Fruit fly (Drosophila melanogaster) whole organism, embryonic: ENCODE results near the gene Papss.
A peak's percentile ranks its signal among the peaks of the same experiment; 100 is the strongest.

Source experiments
- Ada2b ChIP-seq: fragments of 200-800 bp; sonication (Bioruptor generic); IDR thresholded peaks from 2 replicates; pipeline ENCODE4 v1.3.6; 2022; ENCODE audit warnings: missing biosample characterization, missing genetic modification characterization
- CG10366 ChIP-seq: fragments of 200-800 bp; sonication (Bioruptor generic); IDR thresholded peaks from 2 replicates; pipeline ENCODE4 v1.3.6; 2022; ENCODE audit warnings: missing biosample characterization, missing genetic modification characterization
- CG10979 ChIP-seq: fragments of 200-800 bp; sonication (Bioruptor generic); optimal IDR thresholded peaks from 2 replicates; lab custom pipeline; 2018; ENCODE audit warnings: missing biosample characterization, mild to moderate bottlenecking, missing genetic modification characterization, moderate library complexity
- CG14860 ChIP-seq: fragments of 200-800 bp; sonication (Bioruptor generic); IDR thresholded peaks from 3 replicates; pipeline ENCODE4 v1.3.6; 2022; ENCODE audit warnings: missing biosample characterization, missing genetic modification characterization; ENCODE audit not compliant: partially characterized antibody
- CG17361 ChIP-seq: fragments of 200-800 bp; sonication (Bioruptor generic); IDR thresholded peaks from 3 replicates; pipeline ENCODE4 v1.3.6; 2022; ENCODE audit warnings: missing biosample characterization, missing genetic modification characterization
- CG17385 ChIP-seq: fragments of 200-800 bp; sonication (Bioruptor generic); optimal IDR thresholded peaks from 3 replicates; lab custom pipeline; 2018; ENCODE audit warnings: missing biosample characterization, mild to moderate bottlenecking, missing genetic modification characterization
- CG2678 ChIP-seq: fragments of 200-800 bp; sonication (Bioruptor generic); optimal IDR thresholded peaks from 3 replicates; lab custom pipeline; 2019; ENCODE audit warnings: missing biosample characterization, mild to moderate bottlenecking, missing genetic modification characterization, moderate library complexity
- CG3065 ChIP-seq: fragments of 200-800 bp; sonication (Bioruptor generic); optimal IDR thresholded peaks from 2 replicates; lab custom pipeline; 2016; ENCODE audit warnings: missing biosample characterization, missing genetic modification characterization
- CG34422 ChIP-seq: fragments of 200-800 bp; sonication (Bioruptor generic); IDR thresholded peaks from 3 replicates; pipeline ENCODE4 v1.3.6; 2022; ENCODE audit warnings: missing biosample characterization, missing genetic modification characterization
- CG3847 ChIP-seq: fragments of 200-800 bp; sonication (Bioruptor generic); IDR thresholded peaks from 2 replicates; pipeline ENCODE4 v1.3.6; 2022; ENCODE audit warnings: missing biosample characterization, missing genetic modification characterization
- CG6689 ChIP-seq: fragments of 200-800 bp; sonication (Bioruptor generic); IDR thresholded peaks from 2 replicates; pipeline ENCODE4 v1.3.6; 2022; ENCODE audit warnings: missing biosample characterization, missing genetic modification characterization
- CG8290 ChIP-seq, 3 experiments: fragments of 200-800 bp; sonication (Bioruptor generic); optimal IDR thresholded peaks; 2 replicates each; lab custom pipeline; 2016 to 2019; ENCODE audit warnings: missing biosample characterization in 3 of 3, missing genetic modification characterization in 3 of 3, mild to moderate bottlenecking in 2 of 3, moderate library complexity in 1 of 3
- CG9609 ChIP-seq: fragments of 200-800 bp; sonication (Bioruptor generic); optimal IDR thresholded peaks from 3 replicates; lab custom pipeline; 2016; ENCODE audit warnings: missing biosample characterization, missing genetic modification characterization
- CG9727 ChIP-seq: fragments of 200-800 bp; sonication (Bioruptor generic); optimal IDR thresholded peaks from 3 replicates; lab custom pipeline; 2017; ENCODE audit warnings: missing biosample characterization, mild to moderate bottlenecking, missing genetic modification characterization
- CHES-1-like ChIP-seq: fragments of 200-800 bp; sonication (Bioruptor generic); optimal IDR thresholded peaks from 2 replicates; lab custom pipeline; 2016; ENCODE audit warnings: missing biosample characterization, missing genetic modification characterization
- CkIIα-i1 ChIP-seq: fragments of 200-800 bp; sonication (Bioruptor generic); IDR thresholded peaks from 2 replicates; pipeline ENCODE4 v1.3.6; 2022; ENCODE audit warnings: missing biosample characterization, missing genetic modification characterization
- Dad ChIP-seq: fragments of 200-800 bp; sonication (Bioruptor generic); optimal IDR thresholded peaks from 3 replicates; lab custom pipeline; 2016; ENCODE audit warnings: missing biosample characterization, missing genetic modification characterization
- Dek ChIP-seq: fragments of 200-800 bp; sonication (Bioruptor generic); optimal IDR thresholded peaks from 3 replicates; lab custom pipeline; 2019; ENCODE audit warnings: missing biosample characterization, mild to moderate bottlenecking, missing genetic modification characterization, moderate library complexity
- Dip3 ChIP-seq: fragments of 200-800 bp; sonication (Bioruptor generic); optimal IDR thresholded peaks from 3 replicates; lab custom pipeline; 2016; ENCODE audit warnings: missing biosample characterization, missing genetic modification characterization
- Drgx ChIP-seq: fragments of 200-800 bp; sonication (Bioruptor generic); IDR thresholded peaks from 2 replicates; pipeline ENCODE4 v1.3.6; 2022; ENCODE audit warnings: missing biosample characterization, missing genetic modification characterization
- ERR ChIP-seq: fragments of 200-800 bp; sonication (Bioruptor generic); optimal IDR thresholded peaks from 2 replicates; lab custom pipeline; 2016; ENCODE audit warnings: missing biosample characterization, missing genetic modification characterization
- H2.0 ChIP-seq: fragments of 200-800 bp; sonication (Bioruptor generic); IDR thresholded peaks from 2 replicates; pipeline ENCODE4 v1.3.6; 2022; ENCODE audit warnings: missing biosample characterization, missing genetic modification characterization
- Hmr ChIP-seq: fragments of 200-800 bp; sonication (Bioruptor generic); optimal IDR thresholded peaks from 3 replicates; lab custom pipeline; 2017; ENCODE audit warnings: mild to moderate bottlenecking, missing biosample characterization, missing genetic modification reagents, missing genetic modification characterization
- Hr51 ChIP-seq, 2 experiments: fragments of 200-800 bp; sonication (Bioruptor generic); optimal IDR thresholded peaks; 2 replicates in 1 of 2; 3 replicates in 1 of 2; lab custom pipeline; 2016 to 2018; ENCODE audit warnings: missing biosample characterization in 2 of 2, missing genetic modification characterization in 2 of 2, mild to moderate bottlenecking in 1 of 2, moderate library complexity in 1 of 2
- Hr78 ChIP-seq, 2 experiments: fragments of 200-800 bp in 1 of 2; fragments of >200 bp in 1 of 2; sonication (Bioruptor generic) in 1 of 2; optimal IDR thresholded peaks; 2 replicates each; lab custom pipeline; 2017 to 2019; ENCODE audit warnings: missing biosample characterization in 2 of 2, missing genetic modification characterization in 2 of 2, mild to moderate bottlenecking in 1 of 2, moderate library complexity in 1 of 2
- Hsf ChIP-seq: fragments of 200-800 bp; sonication (Bioruptor generic); optimal IDR thresholded peaks from 3 replicates; lab custom pipeline; 2016; ENCODE audit warnings: missing biosample characterization, missing genetic modification characterization
- Med ChIP-seq: fragments of 200-800 bp; sonication (Bioruptor generic); peaks from one replicate; lab custom pipeline; 2016; ENCODE audit warnings: missing biosample characterization, missing genetic modification characterization, mild to moderate bottlenecking, inconsistent platforms, moderate library complexity
- NfI ChIP-seq: fragments of 200-800 bp; sonication (Bioruptor generic); optimal IDR thresholded peaks from 3 replicates; lab custom pipeline; 2018; ENCODE audit warnings: missing biosample characterization, mild to moderate bottlenecking, missing genetic modification characterization, moderate library complexity
- Ravus ChIP-seq: fragments of 200-800 bp; sonication (Bioruptor generic); IDR thresholded peaks from 2 replicates; pipeline ENCODE4 v1.3.6; 2022; ENCODE audit warnings: missing biosample characterization, missing genetic modification characterization
- Xbp1 ChIP-seq: fragments of 200-800 bp; sonication (Bioruptor generic); optimal IDR thresholded peaks from 3 replicates; lab custom pipeline; 2016; ENCODE audit warnings: missing biosample characterization, mild to moderate bottlenecking, missing genetic modification characterization
- amos ChIP-seq: fragments of 200-800 bp; sonication (Bioruptor generic); IDR thresholded peaks from 2 replicates; pipeline ENCODE4 v1.3.6; 2022; ENCODE audit warnings: missing biosample characterization, missing genetic modification characterization; ENCODE audit not compliant: partially characterized antibody
- aop ChIP-seq: fragments of 200-800 bp; sonication (Bioruptor generic); IDR thresholded peaks from 2 replicates; pipeline ENCODE4 v1.3.6; 2022; ENCODE audit warnings: missing biosample characterization, missing genetic modification characterization
- bcd ChIP-seq: fragments of 200-800 bp; sonication (Bioruptor generic); optimal IDR thresholded peaks from 2 replicates; lab custom pipeline; 2017; ENCODE audit warnings: missing biosample characterization, mild to moderate bottlenecking, missing genetic modification characterization
- bsh ChIP-seq, 2 experiments: fragments of 200-800 bp; sonication (Bioruptor generic); optimal IDR thresholded peaks; 2 replicates each; lab custom pipeline; 2017 to 2018; ENCODE audit warnings: mild to moderate bottlenecking in 2 of 2, missing biosample characterization in 2 of 2, missing genetic modification characterization in 2 of 2, moderate library complexity in 1 of 2
- croc ChIP-seq: fragments of 200-800 bp; sonication (Bioruptor generic); conservative IDR thresholded peaks from 3 replicates; pipeline ENCODE4 v1.3.6; 2022; ENCODE audit warnings: missing biosample characterization, missing genetic modification characterization
- dmrt11E ChIP-seq: fragments of 200-800 bp; sonication (Bioruptor generic); optimal IDR thresholded peaks from 3 replicates; lab custom pipeline; 2018; ENCODE audit warnings: missing biosample characterization, mild to moderate bottlenecking, missing genetic modification characterization, moderate library complexity
- dmrt99B ChIP-seq: fragments of 200-800 bp; sonication (Bioruptor generic); optimal IDR thresholded peaks from 2 replicates; lab custom pipeline; 2018; ENCODE audit warnings: missing biosample characterization, mild to moderate bottlenecking, missing genetic modification characterization, moderate library complexity
- ems ChIP-seq: fragments of 200-800 bp; sonication (Bioruptor generic); optimal IDR thresholded peaks from 3 replicates; lab custom pipeline; 2016; ENCODE audit warnings: missing biosample characterization, missing genetic modification characterization
- fu2 ChIP-seq: fragments of 200-800 bp; sonication (Bioruptor generic); optimal IDR thresholded peaks from 2 replicates; lab custom pipeline; 2016; ENCODE audit warnings: missing biosample characterization, missing genetic modification characterization
- hkb ChIP-seq, 2 experiments: fragments of 200-800 bp in 1 of 2; fragments of >200 bp in 1 of 2; sonication (Bioruptor generic) in 1 of 2; IDR thresholded peaks in 1 of 2; optimal IDR thresholded peaks in 1 of 2; 2 replicates each; pipeline versions ENCODE4 v1.3.6 to Lab custom; 2017 to 2022; ENCODE audit warnings: missing biosample characterization in 1 of 2, missing genetic modification characterization in 1 of 2
- jing ChIP-seq: fragments of 200-800 bp; sonication (Bioruptor generic); optimal IDR thresholded peaks from 2 replicates; lab custom pipeline; 2018; ENCODE audit warnings: missing biosample characterization, mild to moderate bottlenecking, missing genetic modification characterization
- lab ChIP-seq: fragments of 200-800 bp; sonication (Bioruptor generic); optimal IDR thresholded peaks from 3 replicates; lab custom pipeline; 2017; ENCODE audit warnings: missing biosample characterization, missing genetic modification characterization, mild to moderate bottlenecking, moderate library complexity, missing genetic modification reagents
- lmd ChIP-seq: fragments of 200-800 bp; sonication (Bioruptor generic); IDR thresholded peaks from 2 replicates; pipeline ENCODE4 v1.3.6; 2022; ENCODE audit warnings: missing biosample characterization, missing genetic modification characterization
- org-1 ChIP-seq: fragments of 200-800 bp; sonication (Bioruptor generic); optimal IDR thresholded peaks from 2 replicates; lab custom pipeline; 2017; ENCODE audit warnings: missing biosample characterization, missing genetic modification characterization
- phol ChIP-seq: fragments of 200-800 bp; sonication (Bioruptor generic); optimal IDR thresholded peaks from 3 replicates; lab custom pipeline; 2018; ENCODE audit warnings: missing biosample characterization, mild to moderate bottlenecking, missing genetic modification characterization, moderate library complexity
- sc ChIP-seq, 3 experiments: fragments of >200 bp in 2 of 3; fragments of 200-800 bp in 1 of 3; sonication (Bioruptor generic) in 1 of 3; optimal IDR thresholded peaks; 2 replicates in 2 of 3; 3 replicates in 1 of 3; lab custom pipeline; 2017; ENCODE audit warnings: mild to moderate bottlenecking in 1 of 3, missing biosample characterization in 1 of 3, missing genetic modification characterization in 1 of 3, missing genetic modification reagents in 1 of 3
- slbo ChIP-seq: fragments of 200-800 bp; sonication (Bioruptor generic); IDR thresholded peaks from 2 replicates; pipeline ENCODE4 v1.3.6; 2022; ENCODE audit warnings: missing biosample characterization, missing genetic modification characterization
- tio ChIP-seq: fragments of 200-800 bp; sonication (Bioruptor generic); optimal IDR thresholded peaks from 2 replicates; lab custom pipeline; 2017; ENCODE audit warnings: missing biosample characterization, missing genetic modification characterization, inconsistent platforms
- ttk ChIP-seq: fragments of 200-800 bp; sonication (Bioruptor generic); IDR thresholded peaks from 2 replicates; pipeline ENCODE4 v2.1.2; 2022; ENCODE audit warnings: missing biosample characterization, missing genetic modification characterization

Papss gene

dm6 chr3L:19905427-19905826 is 60.3 kb downstream of the Papss start (continued):
- TF ChIP-seq sc (optimal IDR thresholded peaks at IDR 0.05; lab: Kevin White, UChicago): no peak
- no peak for TF ChIP-seq sc (GFP tag; optimal IDR thresholded peaks at IDR 0.05; lab: Kevin White, UChicago)
- TF ChIP-seq dmrt99B (tag; lab: Kevin White, UChicago): peak; percentile 16
- no peak for TF ChIP-seq CG3065 (GFP tag; lab: Kevin White, UChicago)
- no peak for TF ChIP-seq Hr78 (GFP tag; optimal IDR thresholded peaks at IDR 0.05; lab: Kevin White, UChicago)
- TF ChIP-seq org-1: no peak
- no peak for TF ChIP-seq Ravus
- peak; percentile 11 for TF ChIP-seq lab (GFP tag; lab: Kevin White, UChicago)
- TF ChIP-seq fu2: no peak
- no peak for TF ChIP-seq Dad (GFP tag; lab: Kevin White, UChicago)
- peak; percentile 34; the same call in 1 of the 2 replicates for TF ChIP-seq CG10366 (GFP tag; lab: Robert Waterston, UW)
- no peak for TF ChIP-seq lmd (GFP tag; lab: Robert Waterston, UW)
- peak; percentile 50 for TF ChIP-seq Drgx (GFP tag; lab: Robert Waterston, UW)
- TF ChIP-seq bsh (GFP tag; optimal IDR thresholded peaks at IDR 0.05; lab: Kevin White, UChicago): peak in 1 of 2 experiments; percentile 21
- TF ChIP-seq croc (GFP tag; lab: Robert Waterston, UW): no peak
- peak; percentile 39 for TF ChIP-seq tio
- no peak for TF ChIP-seq CG2678 (tag; lab: Kevin White, UChicago)
- TF ChIP-seq CG8290 (GFP tag; optimal IDR thresholded peaks at IDR 0.05; lab: Kevin White, UChicago): no peak
- no peak for TF ChIP-seq CG8290 (tag; optimal IDR thresholded peaks at IDR 0.05; lab: Kevin White, UChicago)
- peak; percentile 80 for TF ChIP-seq Med
- TF ChIP-seq ems (GFP tag; lab: Kevin White, UChicago): peak; percentile 14
- peak; percentile 54 for TF ChIP-seq slbo (GFP tag; lab: Robert Waterston, UW)
- no peak for TF ChIP-seq jing (GFP tag; lab: Kevin White, UChicago)
- no peak for TF ChIP-seq ttk
- peak; percentile 12 for TF ChIP-seq CG9727 (GFP tag; lab: Kevin White, UChicago)
- TF ChIP-seq aop (GFP tag; lab: Robert Waterston, UW): no peak
- no peak for TF ChIP-seq ERR (GFP tag; lab: Kevin White, UChicago)
- no peak for TF ChIP-seq phol
- TF ChIP-seq CG10979: no peak
- no peak for TF ChIP-seq Hmr (GFP tag; lab: Kevin White, UChicago)
- TF ChIP-seq bcd (GFP tag; lab: Kevin White, UChicago): peak; percentile 4
- 0 out of 2 replicates have a peak, but pooled peaks have one; percentile 22 for TF ChIP-seq CG3847 (GFP tag; lab: Robert Waterston, UW)
- no peak for TF ChIP-seq amos (GFP tag; lab: Robert Waterston, UW)
- TF ChIP-seq CG14860 (GFP tag; lab: Robert Waterston, UW): no peak
- TF ChIP-seq CG9609: peak; percentile 1
- no peak for TF ChIP-seq CG34422
- peak in 1 of 2 experiments; percentile 43 for TF ChIP-seq Hr51 (GFP tag; optimal IDR thresholded peaks at IDR 0.05; lab: Kevin White, UChicago)
- no peak for TF ChIP-seq Ada2b (GFP tag; lab: Robert Waterston, UW)
- 0 out of 2 replicates have a peak, but pooled peaks have one; percentile 8 for TF ChIP-seq H2.0 (GFP tag; lab: Robert Waterston, UW)
- peak; percentile 26 for TF ChIP-seq CHES-1-like (GFP tag; lab: Kevin White, UChicago)
- peak; percentile 31 for TF ChIP-seq Dip3 (GFP tag; lab: Kevin White, UChicago)
- peak; percentile 40 for TF ChIP-seq Xbp1 (GFP tag; lab: Kevin White, UChicago)
- TF ChIP-seq CG17361: no peak
- TF ChIP-seq NfI (GFP tag; lab: Kevin White, UChicago): no peak
- no peak for TF ChIP-seq Dek
- no peak for TF ChIP-seq CkIIα-i1 (GFP tag; lab: Robert Waterston, UW)
- no peak for TF ChIP-seq dmrt11E (tag; lab: Kevin White, UChicago)
- peak; percentile 40 for TF ChIP-seq Hsf (GFP tag; lab: Kevin White, UChicago)
- TF ChIP-seq CG6689 (GFP tag; lab: Robert Waterston, UW): peak; percentile 24; the same call in 1 of the 2 replicates
- TF ChIP-seq hkb (optimal IDR thresholded peaks at IDR 0.05; lab: Kevin White, UChicago): no peak
- 0 out of 2 replicates have a peak, but pooled peaks have one; percentile 38 for TF ChIP-seq hkb (GFP tag; IDR thresholded peaks at IDR 0.05; lab: Robert Waterston, UW)
- TF ChIP-seq CG17385 (GFP tag; lab: Kevin White, UChicago): no peak
